Worm (Caenorhabditis elegans) whole organism, late embryonic: Measurements from ENCODE around the gene Y59H11AR.10.

ENCODE experiments used
- C08G9.2 ChIP-seq: sonication (generic microtip); optimal IDR thresholded peaks from 2 replicates; lab custom pipeline; 2016; ENCODE audit warnings: mild to moderate bottlenecking, missing genetic modification characterization, moderate library complexity, missing compliant biosample characterization
- ahr-1 ChIP-seq: sonication (generic microtip); optimal IDR thresholded peaks from 2 replicates; lab custom pipeline; 2016; ENCODE audit warnings: missing genetic modification characterization, missing compliant biosample characterization
- ama-1 ChIP-seq: fragments of 150-350 bp; optimal IDR thresholded peaks from 2 replicates; lab custom pipeline; 2014
- ceh-9 ChIP-seq: sonication (generic microtip); optimal IDR thresholded peaks from 2 replicates; lab custom pipeline; 2016; ENCODE audit warnings: mild to moderate bottlenecking, missing genetic modification characterization, inconsistent platforms, missing compliant biosample characterization
- mec-3 ChIP-seq: sonication (generic microtip); optimal IDR thresholded peaks from 2 replicates; lab custom pipeline; 2016; ENCODE audit warnings: borderline replicate concordance, missing genetic modification characterization, missing compliant biosample characterization
- nhr-11 ChIP-seq: fragments of 150-350 bp; optimal IDR thresholded peaks from 2 replicates; lab custom pipeline; 2014; ENCODE audit warnings: missing biosample characterization, missing genetic modification characterization
- pha-4 ChIP-seq: fragments of 150-350 bp; optimal IDR thresholded peaks from 2 replicates; lab custom pipeline; 2018; ENCODE audit warnings: missing biosample characterization, missing genetic modification reagents, missing genetic modification characterization
- sdc-2 ChIP-seq: sonication (generic microtip); optimal IDR thresholded peaks from 2 replicates; lab custom pipeline; 2016; ENCODE audit warnings: missing genotype, missing genetic modification characterization, missing compliant biosample characterization

- TF ChIP-seq mec-3 (tag; lab: Kevin White, UChicago) (no peak), ahr-1 (tag; lab: Kevin White, UChicago) (no peak), ceh-9 (no peak), C08G9.2 (no peak), nhr-11 (tag; lab: Kevin White, UChicago) (no peak), pha-4 (no peak), sdc-2 (tag; lab: Kevin White, UChicago) (no peak), ama-1 (no peak)
These were observed at the start of gene Y59H11AR.10 for ce11 chrIV:8602877-8603276.
